Fruit fly (Drosophila melanogaster) S2 (cell line): ENCODE data around the gene Nedd8.

Experiments
- CG8478 ChIP-seq: fragments of >200 bp; optimal IDR thresholded peaks from 2 replicates; lab custom pipeline; 2018
- CTCF ChIP-seq, 2 experiments: fragments of >200 bp; optimal IDR thresholded peaks; 2 replicates each; lab custom pipeline; 2018

DNA sequence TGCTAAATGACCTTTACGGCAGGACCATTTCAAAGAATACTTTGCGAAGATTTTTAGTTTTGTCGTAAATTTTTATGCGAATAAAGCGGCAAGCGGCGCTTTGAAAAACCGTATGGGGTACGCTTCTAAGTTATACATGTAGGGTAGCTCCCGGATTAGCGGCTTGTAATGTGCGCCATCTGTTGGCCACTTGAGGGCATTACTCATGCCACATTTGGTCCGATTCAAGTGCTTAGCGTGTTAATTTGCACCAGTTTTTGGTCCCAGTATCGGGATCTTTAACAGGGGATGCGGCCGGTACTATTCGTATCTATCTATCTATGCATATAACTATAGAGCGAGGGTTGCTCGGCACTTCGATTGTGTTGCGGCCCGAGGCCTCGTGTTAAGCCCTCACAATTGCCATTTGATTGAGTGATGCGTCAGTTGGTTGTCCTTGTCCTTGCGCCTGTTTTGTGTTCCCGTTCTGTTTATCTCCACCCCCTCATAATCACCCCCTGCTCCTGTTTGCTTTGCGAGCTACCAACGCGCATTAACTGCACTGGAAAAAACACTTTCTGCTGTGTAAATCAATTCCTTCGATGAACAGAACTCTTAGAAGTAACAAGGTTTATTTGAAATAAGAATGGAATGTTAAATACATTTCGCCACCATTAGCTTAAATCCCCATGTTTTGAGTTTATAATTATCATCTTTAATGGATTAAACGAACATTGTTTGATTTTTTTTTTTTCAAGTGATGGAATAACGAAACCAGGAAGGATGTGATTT lies 21.1 kb downstream of the Nedd8 start:
- no peak for TF ChIP-seq CG8478 (lab: Kevin White, UChicago)
- peak; percentile 81 to 82 for TF ChIP-seq CTCF (optimal IDR thresholded peaks at IDR 0.05; lab: Kevin White, UChicago)
